Fruit fly (Drosophila melanogaster): ENCODE results near the gene Hsc70-1.

Gene Hsc70-1

dm6 chr3L:14003297-14004040 is 29.6 kb downstream of the Hsc70-1 start (continued):
- TF ChIP-seq CG3726 (GFP tag; IDR thresholded peaks at IDR 0.05) (no peak), aop (GFP tag; IDR thresholded peaks at IDR 0.05) (no peak), CG9609 (GFP tag; optimal IDR thresholded peaks at IDR 0.05) (no peak), Sox100B (GFP tag; optimal IDR thresholded peaks at IDR 0.05) (peak; percentile 3), dmrt99B (tag; optimal IDR thresholded peaks at IDR 0.05) (no peak), dm (GFP tag; optimal IDR thresholded peaks at IDR 0.05) (no peak), mirr (GFP tag; optimal IDR thresholded peaks at IDR 0.05) (no peak), Pdp1 (GFP tag; optimal IDR thresholded peaks at IDR 0.05) (peak in 1 of 2 experiments; percentile 44), ftz-f1 (GFP tag; optimal IDR thresholded peaks at IDR 0.05) (no peak), Doc2 (GFP tag; IDR thresholded peaks at IDR 0.05) (no peak), grau (tag; optimal IDR thresholded peaks at IDR 0.05) (peak; percentile 18), dysf (GFP tag; IDR thresholded peaks at IDR 0.05) (no peak), CG3847 (GFP tag; IDR thresholded peaks at IDR 0.05) (no peak), bab2 (GFP tag; optimal IDR thresholded peaks at IDR 0.05) (no peak), CG6683 (GFP tag; optimal IDR thresholded peaks at IDR 0.05) (no peak), CG15269 (tag; optimal IDR thresholded peaks at IDR 0.05) (peak; percentile 7), kni (GFP tag; optimal IDR thresholded peaks at IDR 0.05) (peak; percentile 18), Nf-YC (tag; optimal IDR thresholded peaks at IDR 0.05) (no peak), CG8944 (GFP tag; optimal IDR thresholded peaks at IDR 0.05) (no peak), CG11723 (GFP tag; optimal IDR thresholded peaks at IDR 0.05) (no peak), disco-r (GFP tag; optimal IDR thresholded peaks at IDR 0.05) (no peak), CG6254 (GFP tag; optimal IDR thresholded peaks at IDR 0.05) (no peak), knrl (GFP tag; IDR thresholded peaks at IDR 0.05; ENCODE audit: partially characterized antibody) (no peak), Dip2 (GFP tag; IDR thresholded peaks at IDR 0.05) (no peak), lola (GFP tag; optimal IDR thresholded peaks at IDR 0.05) (no peak), shn (GFP tag; optimal IDR thresholded peaks at IDR 0.05) (no peak), GATAe (GFP tag; conservative IDR thresholded peaks at IDR 0.05) (no peak), HmgZ (tag; optimal IDR thresholded peaks at IDR 0.05) (no peak), Eip74EF (GFP tag; optimal IDR thresholded peaks at IDR 0.05) (no peak), nerfin-2 (GFP tag; IDR thresholded peaks at IDR 0.05; ENCODE audit: partially characterized antibody) (no peak), CG17829 (tag; optimal IDR thresholded peaks at IDR 0.05) (no peak), cad (GFP tag; optimal IDR thresholded peaks at IDR 0.05) (no peak)

- no peak for TF ChIP-seq bigmax (GFP tag; optimal IDR thresholded peaks at IDR 0.05)
- TF ChIP-seq CG12236 (GFP tag; optimal IDR thresholded peaks at IDR 0.05): no peak
- peak; percentile 66 for TF ChIP-seq Nf-YC (tag; optimal IDR thresholded peaks at IDR 0.05)
- no peak for TF ChIP-seq CG31441 (GFP tag; IDR thresholded peaks at IDR 0.05)
- no peak for TF ChIP-seq Dad (GFP tag; optimal IDR thresholded peaks at IDR 0.05)
- no peak for TF ChIP-seq CG10147 (GFP tag; optimal IDR thresholded peaks at IDR 0.05)
- TF ChIP-seq CG12219 (GFP tag; optimal IDR thresholded peaks at IDR 0.05): no peak
- peak; percentile 4 for TF ChIP-seq CG30020 (tag; optimal IDR thresholded peaks at IDR 0.05)
- no peak for TF ChIP-seq Gsc (GFP tag; IDR thresholded peaks at IDR 0.05)
- TF ChIP-seq lov (optimal IDR thresholded peaks at IDR 0.05): no peak
- TF ChIP-seq lov (GFP tag; IDR thresholded peaks at IDR 0.05): peak; percentile 82; the same call in 2 of the 3 replicates
- peak; percentile 37 for TF ChIP-seq MESR4 (GFP tag; optimal IDR thresholded peaks at IDR 0.05)
- TF ChIP-seq pnt (GFP tag; optimal IDR thresholded peaks at IDR 0.05): no peak
- TF ChIP-seq sqz (GFP tag; optimal IDR thresholded peaks at IDR 0.05): no peak
- TF ChIP-seq CG6854 (GFP tag; optimal IDR thresholded peaks at IDR 0.05): peak; percentile 44
- no peak for TF ChIP-seq ken (GFP tag; IDR thresholded peaks at IDR 0.05)
- peak; percentile 11 for TF ChIP-seq wek (GFP tag; optimal IDR thresholded peaks at IDR 0.05)
- TF ChIP-seq Hmx (GFP tag; optimal IDR thresholded peaks at IDR 0.05): no peak
- TF ChIP-seq bcd (GFP tag; optimal IDR thresholded peaks at IDR 0.05): no peak
- TF ChIP-seq Stat92E (GFP tag; optimal IDR thresholded peaks at IDR 0.05): no peak
These were observed 30.2 kb downstream of the Hsc70-1 start for dm6 chr3L:14004041-14004407.

Data from whole organism, embryonic.